Fruit fly (Drosophila melanogaster) whole organism, embryonic: ENCODE results near the gene CG9986.

Experiments used
- BtbVII ChIP-seq: fragments of 200-800 bp; sonication (Bioruptor generic); optimal IDR thresholded peaks from 3 replicates; lab custom pipeline; 2017; ENCODE audit warnings: missing biosample characterization, mild to moderate bottlenecking, missing genetic modification characterization
- CG10565 ChIP-seq: fragments of 200-800 bp; sonication (Bioruptor generic); optimal IDR thresholded peaks from 3 replicates; lab custom pipeline; 2016; ENCODE audit warnings: missing biosample characterization, mild to moderate bottlenecking, missing genetic modification characterization
- CG10979 ChIP-seq: fragments of 200-800 bp; sonication (Bioruptor generic); optimal IDR thresholded peaks from 2 replicates; lab custom pipeline; 2018; ENCODE audit warnings: missing biosample characterization, mild to moderate bottlenecking, missing genetic modification characterization, moderate library complexity
- CG11247 ChIP-seq: fragments of 200-800 bp; sonication (Bioruptor generic); IDR thresholded peaks from 2 replicates; pipeline ENCODE4 v1.3.6; 2022; ENCODE audit warnings: missing biosample characterization, missing genetic modification characterization
- CG16863 ChIP-seq: fragments of 200-800 bp; sonication (Bioruptor generic); optimal IDR thresholded peaks from 3 replicates; lab custom pipeline; 2016; ENCODE audit warnings: missing biosample characterization, missing genetic modification characterization
- CG17361 ChIP-seq: fragments of 200-800 bp; sonication (Bioruptor generic); IDR thresholded peaks from 3 replicates; pipeline ENCODE4 v1.3.6; 2022; ENCODE audit warnings: missing biosample characterization, missing genetic modification characterization
- CG2120 ChIP-seq: fragments of 200-800 bp; sonication (Bioruptor generic); optimal IDR thresholded peaks from 3 replicates; lab custom pipeline; 2016; ENCODE audit warnings: missing biosample characterization, missing genetic modification characterization
- CrebB ChIP-seq: fragments of 200-800 bp; sonication (Bioruptor generic); optimal IDR thresholded peaks from 3 replicates; lab custom pipeline; 2018; ENCODE audit warnings: missing biosample characterization, mild to moderate bottlenecking, missing genetic modification characterization
- dan ChIP-seq: fragments of 200-800 bp; sonication (Bioruptor generic); IDR thresholded peaks from 2 replicates; pipeline ENCODE4 v1.3.6; 2022; ENCODE audit warnings: missing biosample characterization, missing genetic modification characterization
- fru ChIP-seq: fragments of >200 bp; optimal IDR thresholded peaks from 2 replicates; lab custom pipeline; 2017
- jing ChIP-seq: fragments of 200-800 bp; sonication (Bioruptor generic); optimal IDR thresholded peaks from 2 replicates; lab custom pipeline; 2018; ENCODE audit warnings: missing biosample characterization, mild to moderate bottlenecking, missing genetic modification characterization
- org-1 ChIP-seq: fragments of 200-800 bp; sonication (Bioruptor generic); optimal IDR thresholded peaks from 2 replicates; lab custom pipeline; 2017; ENCODE audit warnings: missing biosample characterization, missing genetic modification characterization
- p53 ChIP-seq: fragments of 200-800 bp; sonication (Bioruptor generic); optimal IDR thresholded peaks from 2 replicates; lab custom pipeline; 2016; ENCODE audit warnings: missing biosample characterization, missing genetic modification characterization
- trh ChIP-seq: fragments of 200-800 bp; sonication (Bioruptor generic); optimal IDR thresholded peaks from 2 replicates; lab custom pipeline; 2016; ENCODE audit warnings: missing biosample characterization, missing genetic modification characterization

DNA sequence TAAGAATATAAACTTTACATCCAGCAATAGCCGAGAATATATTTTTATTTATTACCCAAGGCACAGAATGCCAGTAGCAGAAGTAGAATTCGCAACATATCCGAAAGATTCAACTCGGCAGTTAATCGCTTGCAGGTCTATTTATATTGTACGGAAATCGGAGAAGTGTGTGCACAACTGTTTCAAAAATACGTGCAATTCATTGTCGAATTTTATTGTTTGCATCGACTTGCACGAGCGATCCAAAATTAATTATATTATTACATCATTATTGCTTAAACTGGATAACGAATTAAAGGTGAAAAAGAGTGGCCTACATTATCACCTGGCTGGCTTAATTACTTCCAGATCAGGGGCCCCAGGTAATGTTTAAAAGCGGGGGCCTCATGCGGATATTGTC is 36.9 kb downstream of the CG9986 start, which contains the start of gene CG14062:
- TF ChIP-seq org-1 (no peak), trh (GFP tag; lab: Kevin White, UChicago) (no peak), CG11247 (GFP tag; lab: Robert Waterston, UW) (no peak), fru (lab: Kevin White, UChicago) (no peak), BtbVII (GFP tag; lab: Kevin White, UChicago) (no peak), p53 (GFP tag; lab: Kevin White, UChicago) (no peak), CG2120 (no peak), CG16863 (GFP tag; lab: Kevin White, UChicago) (no peak), CG17361 (GFP tag; lab: Robert Waterston, UW) (no peak), dan (GFP tag; lab: Robert Waterston, UW) (no peak), jing (GFP tag; lab: Kevin White, UChicago) (no peak), CG10979 (no peak), CrebB (tag; lab: Kevin White, UChicago) (no peak), CG10565 (no peak)
